Worm (Caenorhabditis elegans) whole organism, L1 larva: ENCODE measurements around the gene R166.2.

ENCODE experiments used
- C34B4.2 ChIP-seq: sonication (generic microtip); optimal IDR thresholded peaks from 2 replicates; lab custom pipeline; 2017; ENCODE audit warnings: mild to moderate bottlenecking, missing genetic modification characterization, missing compliant biosample characterization
- Y116A8C.19 ChIP-seq: sonication (generic microtip); optimal IDR thresholded peaks from 2 replicates; lab custom pipeline; 2016; ENCODE audit warnings: missing compliant biosample characterization, missing genetic modification characterization, borderline replicate concordance
- ama-1 ChIP-seq: fragments of 150-350 bp; optimal IDR thresholded peaks from 2 replicates; lab custom pipeline; 2014
- ceh-90 ChIP-seq: sonication (generic microtip); optimal IDR thresholded peaks from 2 replicates; lab custom pipeline; 2016; ENCODE audit warnings: missing genetic modification characterization, missing compliant biosample characterization
- lin-13 ChIP-seq: fragments of 150-350 bp; optimal IDR thresholded peaks from 2 replicates; lab custom pipeline; 2014; ENCODE audit warnings: missing biosample characterization, missing genetic modification reagents, missing genetic modification characterization
- lir-3 ChIP-seq: sonication (generic microtip); optimal IDR thresholded peaks from 2 replicates; lab custom pipeline; 2016; ENCODE audit warnings: mild to moderate bottlenecking, missing genetic modification characterization, moderate library complexity, missing compliant biosample characterization; ENCODE audit not compliant: poor library complexity
- unc-98 ChIP-seq: fragments of 200-800 bp; sonication (Bioruptor generic); IDR thresholded peaks from 2 replicates; pipeline ENCODE4 v1.3.6; 2022; ENCODE audit warnings: missing genetic modification characterization, missing compliant biosample characterization
- vab-15 ChIP-seq: sonication (generic microtip); optimal IDR thresholded peaks from 2 replicates; lab custom pipeline; 2017; ENCODE audit warnings: missing genotype, mild to moderate bottlenecking, missing genetic modification characterization, missing compliant biosample characterization
- zag-1 ChIP-seq: fragments of 150-350 bp; optimal IDR thresholded peaks from 2 replicates; lab custom pipeline; 2014; ENCODE audit warnings: missing biosample characterization, missing genetic modification characterization
- ztf-11 ChIP-seq, 2 experiments: sonication (generic microtip); optimal IDR thresholded peaks; 2 replicates each; lab custom pipeline; 2016 to 2017; ENCODE audit warnings: missing genetic modification characterization in 2 of 2, missing biosample characterization in 1 of 2, missing compliant biosample characterization in 1 of 2

DNA sequence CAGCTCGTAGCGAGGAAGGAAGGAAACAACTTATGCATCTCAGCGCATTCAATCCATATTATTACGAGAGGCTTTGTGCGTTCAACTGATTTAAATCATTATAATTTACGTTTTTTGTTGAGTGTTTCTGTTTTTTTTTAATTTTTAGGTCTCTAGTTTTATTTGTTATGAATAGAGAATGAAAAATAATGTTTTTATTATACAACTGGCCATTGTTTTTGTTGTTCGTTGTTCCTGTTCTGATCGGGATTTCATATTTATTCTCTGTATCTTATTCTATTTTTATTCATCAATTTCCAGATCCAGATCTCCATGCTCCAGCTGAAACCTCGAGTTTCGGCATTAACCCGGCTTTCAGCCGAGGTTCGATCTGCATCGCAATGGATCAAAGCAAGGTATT lies 44.8 kb upstream of the R166.2 start, which contains the start of gene mrps-22:
- no peak for TF ChIP-seq lin-13 (GFP tag; lab: Kevin White, UChicago)
- no peak for TF ChIP-seq lir-3 (tag; lab: Kevin White, UChicago)
- no peak for TF ChIP-seq zag-1 (tag; lab: Kevin White, UChicago)
- TF ChIP-seq Y116A8C.19: no peak
- TF ChIP-seq vab-15 (tag; lab: Kevin White, UChicago): no peak
- no peak for TF ChIP-seq ceh-90 (tag; lab: Kevin White, UChicago)
- TF ChIP-seq C34B4.2: no peak
- no peak for TF ChIP-seq ztf-11 (tag; optimal IDR thresholded peaks at IDR 0.05; lab: Kevin White, UChicago)
- no peak for TF ChIP-seq unc-98
- no peak for TF ChIP-seq ama-1 (lab: Kevin White, UChicago)
